Fruit fly (Drosophila melanogaster) whole organism, embryonic: ENCODE results near the gene CG15728.

Source experiments
- CG10366 ChIP-seq: fragments of 200-800 bp; sonication (Bioruptor generic); IDR thresholded peaks from 2 replicates; pipeline ENCODE4 v1.3.6; 2022; ENCODE audit warnings: missing biosample characterization, missing genetic modification characterization
- CG10462 ChIP-seq: fragments of 200-800 bp; sonication (Bioruptor generic); optimal IDR thresholded peaks from 2 replicates; lab custom pipeline; 2016; ENCODE audit warnings: missing biosample characterization, missing genetic modification characterization
- CG12769 ChIP-seq: fragments of 200-800 bp; sonication (Bioruptor generic); optimal IDR thresholded peaks from 2 replicates; lab custom pipeline; 2019; ENCODE audit warnings: missing biosample characterization, mild to moderate bottlenecking, missing genetic modification characterization, moderate library complexity
- CG15073 ChIP-seq: fragments of 200-800 bp; sonication (Bioruptor generic); optimal IDR thresholded peaks from 2 replicates; lab custom pipeline; 2016; ENCODE audit warnings: missing biosample characterization, missing genetic modification characterization
- CG1529 ChIP-seq: fragments of 200-800 bp; sonication (Bioruptor generic); optimal IDR thresholded peaks from 3 replicates; lab custom pipeline; 2018; ENCODE audit warnings: missing biosample characterization, missing genetic modification characterization
- CG17186 ChIP-seq: fragments of 200-800 bp; sonication (Bioruptor generic); optimal IDR thresholded peaks from 3 replicates; lab custom pipeline; 2017; ENCODE audit warnings: missing biosample characterization, missing genetic modification reagents, missing genetic modification characterization
- CG18476 ChIP-seq: fragments of 200-800 bp; sonication (Bioruptor generic); optimal IDR thresholded peaks from 2 replicates; lab custom pipeline; 2016; ENCODE audit warnings: missing biosample characterization, mild to moderate bottlenecking, missing genetic modification characterization
- CG2129 ChIP-seq: fragments of 200-800 bp; sonication (Bioruptor generic); IDR thresholded peaks from 2 replicates; pipeline ENCODE4 v1.3.6; 2022; ENCODE audit warnings: missing biosample characterization, missing genetic modification characterization; ENCODE audit not compliant: partially characterized antibody
- CG30431 ChIP-seq: fragments of 200-800 bp; sonication (Bioruptor generic); optimal IDR thresholded peaks from 2 replicates; lab custom pipeline; 2017; ENCODE audit warnings: missing biosample characterization, missing genetic modification characterization
- CG31388 ChIP-seq: fragments of 200-800 bp; sonication (Bioruptor generic); optimal IDR thresholded peaks from 2 replicates; lab custom pipeline; 2016; ENCODE audit warnings: missing biosample characterization, missing genetic modification characterization
- CG31441 ChIP-seq: fragments of 200-800 bp; sonication (Bioruptor generic); IDR thresholded peaks from 2 replicates; pipeline ENCODE4 v1.3.6; 2022; ENCODE audit warnings: missing biosample characterization, missing genetic modification characterization
- CG3407 ChIP-seq: fragments of 200-800 bp; sonication (Bioruptor generic); optimal IDR thresholded peaks from 2 replicates; lab custom pipeline; 2018; ENCODE audit warnings: missing biosample characterization, mild to moderate bottlenecking, missing genetic modification characterization
- CG4617 ChIP-seq: fragments of 200-800 bp; sonication (Bioruptor generic); optimal IDR thresholded peaks from 3 replicates; lab custom pipeline; 2016; ENCODE audit warnings: missing biosample characterization, missing genetic modification characterization, borderline replicate concordance
- CG5180 ChIP-seq: fragments of 200-800 bp; sonication (Bioruptor generic); optimal IDR thresholded peaks from 3 replicates; lab custom pipeline; 2017; ENCODE audit warnings: missing biosample characterization, missing genetic modification characterization, mild to moderate bottlenecking, moderate library complexity, missing genetic modification reagents
- CG7271 ChIP-seq: fragments of 200-800 bp; sonication (Bioruptor generic); optimal IDR thresholded peaks from 2 replicates; lab custom pipeline; 2018; ENCODE audit warnings: missing biosample characterization, mild to moderate bottlenecking, missing genetic modification characterization, moderate library complexity
- CG7357 ChIP-seq: fragments of 200-800 bp; sonication (Bioruptor generic); IDR thresholded peaks from 3 replicates; pipeline ENCODE4 v1.3.6; 2022; ENCODE audit warnings: missing biosample characterization, missing genetic modification characterization
- CG9817 ChIP-seq: fragments of 200-800 bp; sonication (Bioruptor generic); optimal IDR thresholded peaks from 2 replicates; lab custom pipeline; 2018; ENCODE audit warnings: missing biosample characterization, mild to moderate bottlenecking, missing genetic modification characterization, moderate library complexity
- D ChIP-seq, 2 experiments: fragments of 200-800 bp in 1 of 2; fragments of >200 bp in 1 of 2; sonication (Bioruptor generic) in 1 of 2; optimal IDR thresholded peaks; 2 replicates in 1 of 2; 3 replicates in 1 of 2; lab custom pipeline; 2017; ENCODE audit warnings: mild to moderate bottlenecking in 1 of 2, missing biosample characterization in 1 of 2, missing genetic modification characterization in 1 of 2, missing genetic modification reagents in 1 of 2
- Dll ChIP-seq: fragments of 200-800 bp; sonication (Bioruptor generic); IDR thresholded peaks from 4 replicates; pipeline ENCODE4 v1.3.6; 2022; ENCODE audit warnings: missing biosample characterization, missing genetic modification characterization; ENCODE audit not compliant: partially characterized antibody
- Doc3 ChIP-seq: fragments of 200-800 bp; sonication (Bioruptor generic); IDR thresholded peaks from 3 replicates; pipeline ENCODE4 v1.3.6; 2022; ENCODE audit warnings: missing biosample characterization, missing genetic modification characterization; ENCODE audit not compliant: partially characterized antibody
- Ets65A ChIP-seq: fragments of 200-800 bp; sonication (Bioruptor generic); peaks from one replicate; lab custom pipeline; 2016; ENCODE audit warnings: missing biosample characterization, missing genetic modification characterization
- H15 ChIP-seq: fragments of 200-800 bp; sonication (Bioruptor generic); IDR thresholded peaks from 3 replicates; pipeline ENCODE4 v1.3.6; 2022; ENCODE audit warnings: missing biosample characterization, missing genetic modification characterization
- Hmx ChIP-seq: fragments of 200-800 bp; sonication (Bioruptor generic); optimal IDR thresholded peaks from 2 replicates; lab custom pipeline; 2016; ENCODE audit warnings: missing biosample characterization, missing genetic modification characterization
- MESR4 ChIP-seq: fragments of 200-800 bp; sonication (Bioruptor generic); optimal IDR thresholded peaks from 2 replicates; lab custom pipeline; 2018; ENCODE audit warnings: missing biosample characterization, mild to moderate bottlenecking, missing genetic modification characterization, moderate library complexity
- TFAM ChIP-seq: fragments of 200-800 bp; sonication (Bioruptor generic); optimal IDR thresholded peaks from 2 replicates; lab custom pipeline; 2017; ENCODE audit warnings: missing biosample characterization, missing genetic modification characterization, inconsistent platforms
- Xbp1 ChIP-seq: fragments of 200-800 bp; sonication (Bioruptor generic); optimal IDR thresholded peaks from 3 replicates; lab custom pipeline; 2016; ENCODE audit warnings: missing biosample characterization, mild to moderate bottlenecking, missing genetic modification characterization
- ap ChIP-seq: fragments of 200-800 bp; sonication (Bioruptor generic); IDR thresholded peaks from 2 replicates; pipeline ENCODE4 v1.3.6; 2022; ENCODE audit warnings: missing biosample characterization, missing genetic modification characterization
- az2 ChIP-seq: fragments of 200-800 bp; sonication (Bioruptor generic); optimal IDR thresholded peaks from 3 replicates; lab custom pipeline; 2016; ENCODE audit warnings: missing biosample characterization, missing genetic modification characterization
- bowl ChIP-seq: fragments of 200-800 bp; sonication (Bioruptor generic); IDR thresholded peaks from 2 replicates; pipeline ENCODE4 v1.3.6; 2022; ENCODE audit warnings: missing biosample characterization, missing genetic modification characterization
- cas ChIP-seq: fragments of 200-800 bp; sonication (Bioruptor generic); IDR thresholded peaks from 2 replicates; pipeline ENCODE4 v1.3.6; 2022; ENCODE audit warnings: missing biosample characterization, missing genetic modification characterization
- crol ChIP-seq: fragments of 200-800 bp; sonication (Bioruptor generic); IDR thresholded peaks from 2 replicates; pipeline ENCODE4 v1.3.6; 2022; ENCODE audit warnings: missing biosample characterization, missing genetic modification characterization
- gce ChIP-seq: fragments of 200-800 bp; sonication (Bioruptor generic); IDR thresholded peaks from 3 replicates; pipeline ENCODE4 v1.3.6; 2022; ENCODE audit warnings: missing biosample characterization, missing genetic modification characterization
- gem ChIP-seq: fragments of 200-800 bp; sonication (Bioruptor generic); optimal IDR thresholded peaks from 2 replicates; lab custom pipeline; 2019; ENCODE audit warnings: missing biosample characterization, mild to moderate bottlenecking, missing genetic modification characterization, moderate library complexity
- ind ChIP-seq: fragments of 200-800 bp; sonication (Bioruptor generic); optimal IDR thresholded peaks from 3 replicates; lab custom pipeline; 2016; ENCODE audit warnings: missing biosample characterization, missing genetic modification characterization
- insv ChIP-seq, 2 experiments: fragments of 200-800 bp; sonication (Bioruptor generic); optimal IDR thresholded peaks; 3 replicates each; lab custom pipeline; 2016 to 2018; ENCODE audit warnings: missing biosample characterization in 2 of 2, missing genetic modification characterization in 2 of 2
- mirr ChIP-seq: fragments of 200-800 bp; sonication (Bioruptor generic); optimal IDR thresholded peaks from 3 replicates; lab custom pipeline; 2018; ENCODE audit warnings: missing biosample characterization, mild to moderate bottlenecking, missing genetic modification characterization
- pb ChIP-seq: fragments of 200-800 bp; sonication (Bioruptor generic); optimal IDR thresholded peaks from 3 replicates; lab custom pipeline; 2016; ENCODE audit warnings: missing biosample characterization, missing genetic modification characterization
- phol ChIP-seq: fragments of 200-800 bp; sonication (Bioruptor generic); optimal IDR thresholded peaks from 3 replicates; lab custom pipeline; 2018; ENCODE audit warnings: missing biosample characterization, mild to moderate bottlenecking, missing genetic modification characterization, moderate library complexity
- vvl ChIP-seq: fragments of 200-800 bp; sonication (Bioruptor generic); IDR thresholded peaks from 2 replicates; pipeline ENCODE4 v1.3.6; 2022; ENCODE audit warnings: missing biosample characterization, missing genetic modification characterization
- wor ChIP-seq: fragments of 200-800 bp; sonication (Bioruptor generic); IDR thresholded peaks from 2 replicates; pipeline ENCODE4 v1.3.6; 2022; ENCODE audit warnings: missing biosample characterization, missing genetic modification characterization
- zfh2 ChIP-seq: fragments of 200-800 bp; sonication (Bioruptor generic); optimal IDR thresholded peaks from 2 replicates; lab custom pipeline; 2016; ENCODE audit warnings: missing biosample characterization, missing genetic modification characterization

The CG15728 gene

dm6 chrX:12595610-12596336, 28.3 kb upstream of the CG15728 start, which contains the start of the genes CG1824 and Sec16 (continued):
- peak; percentile 37 for TF ChIP-seq CG9817
- TF ChIP-seq MESR4 (GFP tag; lab: Kevin White, UChicago), result peak; percentile 59
- peak in 1 of 2 experiments; percentile 92 for TF ChIP-seq insv (GFP tag; optimal IDR thresholded peaks at IDR 0.05; lab: Kevin White, UChicago)
- TF ChIP-seq ap (GFP tag; lab: Robert Waterston, UW), result no peak
- no peak for TF ChIP-seq bowl (GFP tag; lab: Robert Waterston, UW)
- no peak for TF ChIP-seq gce (GFP tag; lab: Robert Waterston, UW)
- no peak for TF ChIP-seq vvl (GFP tag; lab: Robert Waterston, UW)
- TF ChIP-seq CG17186, result peak; percentile 8
- TF ChIP-seq CG30431 (GFP tag; lab: Kevin White, UChicago), result no peak
- TF ChIP-seq phol (tag; lab: Kevin White, UChicago), result peak; percentile 63
- peak; percentile 26; the same call in 1 of the 2 replicates for TF ChIP-seq CG2129
- TF ChIP-seq CG1529, result no peak
- TF ChIP-seq crol (GFP tag; lab: Robert Waterston, UW), result no peak
- TF ChIP-seq Xbp1 (GFP tag; lab: Kevin White, UChicago), result peak; percentile 36
- no peak for TF ChIP-seq Hmx (GFP tag; lab: Kevin White, UChicago)
- TF ChIP-seq CG10462 (GFP tag; lab: Kevin White, UChicago), result peak; percentile 16
- peak; percentile 47 for TF ChIP-seq zfh2 (GFP tag; lab: Kevin White, UChicago)
- no peak for TF ChIP-seq pb (GFP tag; lab: Kevin White, UChicago)
- peak; percentile 73 for TF ChIP-seq Ets65A
- TF ChIP-seq CG7271 (tag; lab: Kevin White, UChicago), result no peak
- TF ChIP-seq az2 (GFP tag; lab: Kevin White, UChicago), result peak; percentile 47
- TF ChIP-seq Doc3 (GFP tag; lab: Robert Waterston, UW), result no peak; the same call in 2 of the 3 replicates
- no peak for TF ChIP-seq D (optimal IDR thresholded peaks at IDR 0.05; lab: Kevin White, UChicago)
- no peak for TF ChIP-seq D (GFP tag; optimal IDR thresholded peaks at IDR 0.05; lab: Kevin White, UChicago)
- TF ChIP-seq CG7357, result 0 out of 3 replicates have a peak, but pooled peaks have one; percentile 7
- peak; percentile 55; the same call in 2 of the 4 replicates for TF ChIP-seq Dll (GFP tag; lab: Robert Waterston, UW)
- TF ChIP-seq CG5180 (GFP tag; lab: Kevin White, UChicago), result no peak
- peak; percentile 28 for TF ChIP-seq CG18476 (GFP tag; lab: Kevin White, UChicago)
- no peak for TF ChIP-seq CG10366 (GFP tag; lab: Robert Waterston, UW)
- no peak for TF ChIP-seq TFAM (GFP tag; lab: Kevin White, UChicago)
- TF ChIP-seq mirr (GFP tag; lab: Kevin White, UChicago), result no peak
- no peak for TF ChIP-seq wor (GFP tag; lab: Robert Waterston, UW)
- TF ChIP-seq CG31388 (GFP tag; lab: Kevin White, UChicago), result no peak
- no peak for TF ChIP-seq cas (GFP tag; lab: Robert Waterston, UW)
- TF ChIP-seq CG15073, result peak; percentile 5
- no peak for TF ChIP-seq H15
- no peak for TF ChIP-seq CG4617
- TF ChIP-seq CG12769 (tag; lab: Kevin White, UChicago), result no peak
- peak; percentile 70 for TF ChIP-seq gem (tag; lab: Kevin White, UChicago)
- peak; percentile 53 for TF ChIP-seq ind (GFP tag; lab: Kevin White, UChicago)
- TF ChIP-seq CG31441 (GFP tag; lab: Robert Waterston, UW), result peak; percentile 61; the same call in 1 of the 2 replicates
- TF ChIP-seq CG3407, result no peak
